Fruit fly (Drosophila melanogaster) whole organism, embryonic: Measurements from ENCODE around the gene dbe.
A peak's percentile ranks its signal among the peaks of the same experiment; 100 is the strongest.

ENCODE experiments used
- Antp ChIP-seq: fragments of 200-800 bp; sonication (Bioruptor generic); optimal IDR thresholded peaks from 3 replicates; lab custom pipeline; 2016; ENCODE audit warnings: missing biosample characterization, missing genetic modification characterization
- Atf6 ChIP-seq: fragments of 200-800 bp; sonication (Bioruptor generic); IDR thresholded peaks from 2 replicates; pipeline ENCODE4 v1.3.6; 2022; ENCODE audit warnings: missing biosample characterization, missing genetic modification characterization
- C15 ChIP-seq: fragments of 200-800 bp; sonication (Bioruptor generic); IDR thresholded peaks from 3 replicates; pipeline ENCODE4 v1.3.6; 2022; ENCODE audit warnings: missing biosample characterization, missing genetic modification characterization
- CG10979 ChIP-seq: fragments of 200-800 bp; sonication (Bioruptor generic); optimal IDR thresholded peaks from 2 replicates; lab custom pipeline; 2018; ENCODE audit warnings: missing biosample characterization, mild to moderate bottlenecking, missing genetic modification characterization, moderate library complexity
- CG11456 ChIP-seq: fragments of 200-800 bp; sonication (Bioruptor generic); IDR thresholded peaks from 3 replicates; pipeline ENCODE4 v1.3.6; 2022; ENCODE audit warnings: missing biosample characterization, missing genetic modification characterization
- CG11696 ChIP-seq: fragments of 200-800 bp; sonication (Bioruptor generic); IDR thresholded peaks from 2 replicates; pipeline ENCODE4 v1.3.6; 2022; ENCODE audit warnings: missing biosample characterization, missing genetic modification characterization
- CG14014 ChIP-seq: fragments of 200-800 bp; sonication (Bioruptor generic); IDR thresholded peaks from 2 replicates; pipeline ENCODE4 v1.3.6; 2022; ENCODE audit warnings: missing biosample characterization, missing genetic modification characterization
- CG17359 ChIP-seq: fragments of 200-800 bp; sonication (Bioruptor generic); optimal IDR thresholded peaks from 3 replicates; lab custom pipeline; 2018; ENCODE audit warnings: missing biosample characterization, mild to moderate bottlenecking, missing genetic modification characterization, moderate library complexity
- CG18476 ChIP-seq: fragments of 200-800 bp; sonication (Bioruptor generic); optimal IDR thresholded peaks from 2 replicates; lab custom pipeline; 2016; ENCODE audit warnings: missing biosample characterization, mild to moderate bottlenecking, missing genetic modification characterization
- CG18764 ChIP-seq: fragments of 200-800 bp; sonication (Bioruptor generic); optimal IDR thresholded peaks from 3 replicates; lab custom pipeline; 2016; ENCODE audit warnings: missing biosample characterization, missing genetic modification characterization
- CG2120 ChIP-seq: fragments of 200-800 bp; sonication (Bioruptor generic); optimal IDR thresholded peaks from 3 replicates; lab custom pipeline; 2016; ENCODE audit warnings: missing biosample characterization, missing genetic modification characterization
- CG30403 ChIP-seq: fragments of 200-800 bp; sonication (Bioruptor generic); optimal IDR thresholded peaks from 3 replicates; lab custom pipeline; 2016; ENCODE audit warnings: missing biosample characterization, missing genetic modification characterization
- CG31365 ChIP-seq: fragments of 200-800 bp; sonication (Bioruptor generic); optimal IDR thresholded peaks from 2 replicates; lab custom pipeline; 2018; ENCODE audit warnings: missing biosample characterization, mild to moderate bottlenecking, missing genetic modification characterization
- CG31441 ChIP-seq: fragments of 200-800 bp; sonication (Bioruptor generic); IDR thresholded peaks from 2 replicates; pipeline ENCODE4 v1.3.6; 2022; ENCODE audit warnings: missing biosample characterization, missing genetic modification characterization
- CG32767 ChIP-seq: fragments of 200-800 bp; sonication (Bioruptor generic); IDR thresholded peaks from 2 replicates; pipeline ENCODE4 v1.3.6; 2022; ENCODE audit warnings: missing biosample characterization, missing genetic modification characterization
- CG32772 ChIP-seq: fragments of 200-800 bp; sonication (Bioruptor generic); IDR thresholded peaks from 2 replicates; pipeline ENCODE4 v1.3.6; 2022; ENCODE audit warnings: missing biosample characterization, missing genetic modification characterization
- CG4617 ChIP-seq: fragments of 200-800 bp; sonication (Bioruptor generic); optimal IDR thresholded peaks from 3 replicates; lab custom pipeline; 2016; ENCODE audit warnings: missing biosample characterization, missing genetic modification characterization, borderline replicate concordance
- CG6272 ChIP-seq: fragments of 200-800 bp; sonication (Bioruptor generic); IDR thresholded peaks from 2 replicates; pipeline ENCODE4 v1.3.6; 2022; ENCODE audit warnings: missing biosample characterization, missing genetic modification characterization
- CG6683 ChIP-seq: fragments of 200-800 bp; sonication (Bioruptor generic); optimal IDR thresholded peaks from 2 replicates; lab custom pipeline; 2017; ENCODE audit warnings: missing biosample characterization, mild to moderate bottlenecking, missing genetic modification characterization, missing genetic modification reagents
- CG6854 ChIP-seq: fragments of 200-800 bp; sonication (Bioruptor generic); optimal IDR thresholded peaks from 3 replicates; lab custom pipeline; 2017; ENCODE audit warnings: missing biosample characterization, mild to moderate bottlenecking, missing genetic modification characterization
- CG7839 ChIP-seq: fragments of 200-800 bp; sonication (Bioruptor generic); optimal IDR thresholded peaks from 3 replicates; lab custom pipeline; 2018; ENCODE audit warnings: missing biosample characterization, mild to moderate bottlenecking, missing genetic modification characterization, moderate library complexity
- CG9817 ChIP-seq: fragments of 200-800 bp; sonication (Bioruptor generic); optimal IDR thresholded peaks from 2 replicates; lab custom pipeline; 2018; ENCODE audit warnings: missing biosample characterization, mild to moderate bottlenecking, missing genetic modification characterization, moderate library complexity
- CHES-1-like ChIP-seq: fragments of 200-800 bp; sonication (Bioruptor generic); optimal IDR thresholded peaks from 2 replicates; lab custom pipeline; 2016; ENCODE audit warnings: missing biosample characterization, missing genetic modification characterization
- Camta ChIP-seq: fragments of 200-800 bp; sonication (Bioruptor generic); optimal IDR thresholded peaks from 2 replicates; lab custom pipeline; 2016; ENCODE audit warnings: missing biosample characterization, missing genetic modification characterization
- CkIIα-i1 ChIP-seq: fragments of 200-800 bp; sonication (Bioruptor generic); IDR thresholded peaks from 2 replicates; pipeline ENCODE4 v1.3.6; 2022; ENCODE audit warnings: missing biosample characterization, missing genetic modification characterization
- Dip3 ChIP-seq: fragments of 200-800 bp; sonication (Bioruptor generic); optimal IDR thresholded peaks from 3 replicates; lab custom pipeline; 2016; ENCODE audit warnings: missing biosample characterization, missing genetic modification characterization
- Dref ChIP-seq: fragments of 200-800 bp; sonication (Bioruptor generic); IDR thresholded peaks from 2 replicates; pipeline ENCODE4 v1.3.6; 2022; ENCODE audit warnings: missing biosample characterization, missing genetic modification characterization
- Drgx ChIP-seq: fragments of 200-800 bp; sonication (Bioruptor generic); IDR thresholded peaks from 2 replicates; pipeline ENCODE4 v1.3.6; 2022; ENCODE audit warnings: missing biosample characterization, missing genetic modification characterization
- HLH3B ChIP-seq: fragments of 200-800 bp; sonication (Bioruptor generic); IDR thresholded peaks from 2 replicates; pipeline ENCODE4 v1.3.6; 2022; ENCODE audit warnings: missing biosample characterization, missing genetic modification characterization
- HLH54F ChIP-seq: fragments of 200-800 bp; sonication (Bioruptor generic); optimal IDR thresholded peaks from 3 replicates; lab custom pipeline; 2016; ENCODE audit warnings: missing biosample characterization, missing genetic modification characterization
- Optix ChIP-seq: fragments of 200-800 bp; sonication (Bioruptor generic); IDR thresholded peaks from 3 replicates; pipeline ENCODE4 v1.3.6; 2022; ENCODE audit warnings: missing biosample characterization, missing genetic modification characterization
- PHDP ChIP-seq: fragments of 200-800 bp; sonication (Bioruptor generic); optimal IDR thresholded peaks from 3 replicates; lab custom pipeline; 2018; ENCODE audit warnings: missing biosample characterization, mild to moderate bottlenecking, missing genetic modification characterization, moderate library complexity
- Stat92E ChIP-seq, 3 experiments: fragments of >200 bp in 2 of 3; fragments of 200-800 bp in 1 of 3; sonication (Bioruptor generic) in 1 of 3; optimal IDR thresholded peaks; 2 replicates each; lab custom pipeline; 2017 to 2019; ENCODE audit warnings: missing biosample characterization in 3 of 3, missing genetic modification characterization in 3 of 3, mild to moderate bottlenecking in 1 of 3, moderate library complexity in 1 of 3
- ara ChIP-seq: fragments of 200-800 bp; sonication (Bioruptor generic); IDR thresholded peaks from 2 replicates; pipeline ENCODE4 v1.3.6; 2022; ENCODE audit warnings: missing biosample characterization, missing genetic modification characterization
- bsh ChIP-seq, 2 experiments: fragments of 200-800 bp; sonication (Bioruptor generic); optimal IDR thresholded peaks; 2 replicates each; lab custom pipeline; 2017 to 2018; ENCODE audit warnings: mild to moderate bottlenecking in 2 of 2, missing biosample characterization in 2 of 2, missing genetic modification characterization in 2 of 2, moderate library complexity in 1 of 2
- chif ChIP-seq, 2 experiments: fragments of 200-800 bp; sonication (Bioruptor generic); optimal IDR thresholded peaks; 3 replicates each; lab custom pipeline; 2016; ENCODE audit warnings: missing biosample characterization in 2 of 2, missing genetic modification characterization in 2 of 2
- chinmo ChIP-seq: fragments of 200-800 bp; sonication (Bioruptor generic); IDR thresholded peaks from 4 replicates; pipeline ENCODE4 v1.3.6; 2022; ENCODE audit warnings: missing biosample characterization, missing genetic modification characterization; ENCODE audit not compliant: partially characterized antibody
- dm ChIP-seq: fragments of 200-800 bp; sonication (Bioruptor generic); optimal IDR thresholded peaks from 3 replicates; lab custom pipeline; 2016; ENCODE audit warnings: missing biosample characterization, missing genetic modification characterization
- en ChIP-seq: fragments of 200-800 bp; sonication (Bioruptor generic); optimal IDR thresholded peaks from 2 replicates; lab custom pipeline; 2016; ENCODE audit warnings: missing biosample characterization, missing genetic modification characterization
- fd3F ChIP-seq: fragments of 200-800 bp; sonication (Bioruptor generic); optimal IDR thresholded peaks from 2 replicates; lab custom pipeline; 2018; ENCODE audit warnings: missing biosample characterization, mild to moderate bottlenecking, missing genetic modification characterization, moderate library complexity
- gce ChIP-seq: fragments of 200-800 bp; sonication (Bioruptor generic); IDR thresholded peaks from 3 replicates; pipeline ENCODE4 v1.3.6; 2022; ENCODE audit warnings: missing biosample characterization, missing genetic modification characterization
- gem ChIP-seq: fragments of 200-800 bp; sonication (Bioruptor generic); optimal IDR thresholded peaks from 2 replicates; lab custom pipeline; 2019; ENCODE audit warnings: missing biosample characterization, mild to moderate bottlenecking, missing genetic modification characterization, moderate library complexity
- lilli ChIP-seq: fragments of 200-800 bp; sonication (Bioruptor generic); optimal IDR thresholded peaks from 3 replicates; lab custom pipeline; 2016; ENCODE audit warnings: missing biosample characterization, missing genetic modification characterization
- nerfin-1 ChIP-seq: fragments of 200-800 bp; sonication (Bioruptor generic); optimal IDR thresholded peaks from 3 replicates; lab custom pipeline; 2019; ENCODE audit warnings: missing biosample characterization, mild to moderate bottlenecking, missing genetic modification characterization, moderate library complexity
- row ChIP-seq: fragments of 200-800 bp; sonication (Bioruptor generic); IDR thresholded peaks from 3 replicates; pipeline ENCODE4 v1.3.6; 2022; ENCODE audit warnings: missing biosample characterization, missing genetic modification characterization
- sisA ChIP-seq: fragments of 200-800 bp; sonication (Bioruptor generic); IDR thresholded peaks from 2 replicates; pipeline ENCODE4 v1.3.6; 2022; ENCODE audit warnings: missing biosample characterization, missing genetic modification characterization
- slbo ChIP-seq: fragments of 200-800 bp; sonication (Bioruptor generic); IDR thresholded peaks from 2 replicates; pipeline ENCODE4 v1.3.6; 2022; ENCODE audit warnings: missing biosample characterization, missing genetic modification characterization
- ssp ChIP-seq: fragments of 200-800 bp; sonication (Bioruptor generic); IDR thresholded peaks from 2 replicates; pipeline ENCODE4 v1.3.6; 2022; ENCODE audit warnings: missing biosample characterization, missing genetic modification characterization
- tio ChIP-seq: fragments of 200-800 bp; sonication (Bioruptor generic); optimal IDR thresholded peaks from 2 replicates; lab custom pipeline; 2017; ENCODE audit warnings: missing biosample characterization, missing genetic modification characterization, inconsistent platforms
- trem ChIP-seq: fragments of 200-800 bp; optimal IDR thresholded peaks from 3 replicates; lab custom pipeline; 2019; ENCODE audit warnings: missing biosample characterization, mild to moderate bottlenecking, missing genetic modification characterization, moderate library complexity
- usp ChIP-seq: fragments of >200 bp; optimal IDR thresholded peaks from 2 replicates; lab custom pipeline; 2017; ENCODE audit warnings: missing biosample characterization, missing genetic modification characterization

The dbe gene

dm6 chr2L:837989-838388, 31.7 kb downstream of the dbe start (continued):
- TF ChIP-seq CG10979 (tag; lab: Kevin White, UChicago) (peak; percentile 44), row (GFP tag; lab: Robert Waterston, UW) (peak; percentile 79), dm (GFP tag; lab: Kevin White, UChicago) (no peak), CG2120 (GFP tag; lab: Kevin White, UChicago) (peak; percentile 59), CHES-1-like (peak; percentile 3), CG17359 (tag; lab: Kevin White, UChicago) (peak; percentile 0), CG9817 (peak; percentile 40), slbo (GFP tag; lab: Robert Waterston, UW) (peak; percentile 74), Atf6 (GFP tag; lab: Robert Waterston, UW) (peak; percentile 27; the same call in 1 of the 2 replicates), Optix (GFP tag; lab: Robert Waterston, UW) (peak; percentile 56; the same call in 1 of the 3 replicates), CkIIα-i1 (GFP tag; lab: Robert Waterston, UW) (no peak), CG31441 (GFP tag; lab: Robert Waterston, UW) (no peak), Camta (GFP tag; lab: Kevin White, UChicago) (no peak), CG31365 (tag; lab: Kevin White, UChicago) (no peak), chinmo (GFP tag; lab: Robert Waterston, UW) (0 out of 4 replicates have a peak, but pooled peaks have one; percentile 7), CG7839 (peak; percentile 45), trem (no peak), Dref (no peak), Drgx (peak; percentile 89), chif (GFP tag; optimal IDR thresholded peaks at IDR 0.05; lab: Kevin White, UChicago) (peak; percentile 51 to 54), sisA (GFP tag; lab: Robert Waterston, UW) (peak; percentile 44; the same call in 1 of the 2 replicates), CG6272 (GFP tag; lab: Robert Waterston, UW) (no peak), CG6683 (GFP tag; lab: Kevin White, UChicago) (no peak), CG11696 (GFP tag; lab: Robert Waterston, UW) (no peak), CG32772 (GFP tag; lab: Robert Waterston, UW) (0 out of 2 replicates have a peak, but pooled peaks have one; percentile 9), CG32767 (no peak), tio (GFP tag; lab: Kevin White, UChicago) (peak; percentile 29), Antp (GFP tag; lab: Kevin White, UChicago) (peak; percentile 36), en (GFP tag; lab: Kevin White, UChicago) (no peak), PHDP (tag; lab: Kevin White, UChicago) (peak; percentile 53), CG30403 (peak; percentile 38), HLH3B (GFP tag; lab: Robert Waterston, UW) (peak; percentile 29; the same call in 1 of the 2 replicates), CG14014 (GFP tag; lab: Robert Waterston, UW) (peak; percentile 30; the same call in 1 of the 2 replicates), CG4617 (GFP tag; lab: Kevin White, UChicago) (no peak), CG18476 (GFP tag; lab: Kevin White, UChicago) (no peak), ara (GFP tag; lab: Robert Waterston, UW) (no peak), gce (no peak), C15 (GFP tag; lab: Robert Waterston, UW) (0 out of 3 replicates have a peak, but pooled peaks have one; percentile 8), Dip3 (peak; percentile 28), HLH54F (GFP tag; lab: Kevin White, UChicago) (no peak), gem (tag; lab: Kevin White, UChicago) (no peak), CG6854 (no peak), Stat92E (GFP tag; optimal IDR thresholded peaks at IDR 0.05; lab: Kevin White, UChicago) (no peak), nerfin-1 (tag; lab: Kevin White, UChicago) (no peak), fd3F (GFP tag; lab: Kevin White, UChicago) (no peak), ssp (no peak), lilli (GFP tag; lab: Kevin White, UChicago) (no peak), usp (no peak), CG18764 (no peak), CG11456 (GFP tag; lab: Robert Waterston, UW) (0 out of 3 replicates have a peak, but pooled peaks have one; percentile 37), bsh (GFP tag; optimal IDR thresholded peaks at IDR 0.05; lab: Kevin White, UChicago) (peak; percentile 15 to 75)
